Worm (Caenorhabditis elegans): ENCODE data around the gene Y38F2AR.3.

ce11 chrIV:2416738-2417137 is 32.9 kb downstream of the Y38F2AR.3 start:
- no peak for TF ChIP-seq dao-5 (tag; optimal IDR thresholded peaks at IDR 0.05)
- TF ChIP-seq W03F9.2 (tag; optimal IDR thresholded peaks at IDR 0.05): no peak
